Worm (Caenorhabditis elegans) whole organism, young adult: Measurements from ENCODE around the gene smg-9.
A peak's percentile ranks its signal among the peaks of the same experiment; 100 is the strongest.

Experiments
- D2030.7 ChIP-seq: fragments of 200-800 bp; sonication (Bioruptor generic); IDR thresholded peaks from 2 replicates; pipeline ENCODE4 v1.3.6; 2022; ENCODE audit warnings: missing genetic modification reagents, missing genetic modification characterization, missing compliant biosample characterization
- F33H1.4 ChIP-seq: fragments of 200-800 bp; sonication (Bioruptor generic); IDR thresholded peaks from 2 replicates; pipeline ENCODE4 v1.3.6; 2022; ENCODE audit warnings: missing genetic modification reagents, missing genetic modification characterization, missing compliant biosample characterization
- F37B4.10 ChIP-seq: fragments of 200-800 bp; sonication (Bioruptor generic); IDR thresholded peaks from 2 replicates; pipeline ENCODE4 v1.3.6; 2022; ENCODE audit warnings: missing genetic modification characterization, missing compliant biosample characterization
- F49E8.2 ChIP-seq: sonication (generic microtip); optimal IDR thresholded peaks from 3 replicates; lab custom pipeline; 2017; ENCODE audit warnings: missing genetic modification characterization, mild to moderate bottlenecking, missing compliant biosample characterization, antibody characterized with exemption, moderate library complexity; ENCODE audit not compliant: insufficient read depth
- F57A8.1 ChIP-seq: fragments of 200-800 bp; sonication (Bioruptor generic); optimal IDR thresholded peaks from 2 replicates; lab custom pipeline; 2018; ENCODE audit warnings: mild to moderate bottlenecking, missing genetic modification characterization, moderate library complexity, missing compliant biosample characterization
- Y53G8AR.9 ChIP-seq: fragments of 200-800 bp; sonication (Bioruptor generic); conservative IDR thresholded peaks from 2 replicates; pipeline ENCODE4 v1.3.6; 2022; ENCODE audit warnings: missing genetic modification reagents, missing genetic modification characterization, missing compliant biosample characterization
- Y67H2A.10 ChIP-seq: fragments of 200-800 bp; sonication (Bioruptor generic); conservative IDR thresholded peaks from 2 replicates; pipeline ENCODE4 v1.3.6; 2022; ENCODE audit warnings: missing genetic modification reagents, missing genetic modification characterization, missing compliant biosample characterization
- Y95B8A.8 ChIP-seq: fragments of 200-800 bp; sonication (Bioruptor generic); IDR thresholded peaks from 2 replicates; pipeline ENCODE4 v1.3.6; 2022; ENCODE audit warnings: missing genetic modification reagents, missing genetic modification characterization, missing compliant biosample characterization
- akir-1 ChIP-seq: fragments of 200-800 bp; sonication (Bioruptor generic); optimal IDR thresholded peaks from 2 replicates; lab custom pipeline; 2018; ENCODE audit warnings: mild to moderate bottlenecking, missing genetic modification characterization, moderate library complexity, missing compliant biosample characterization
- aptf-3 ChIP-seq: fragments of 200-800 bp; sonication (Bioruptor generic); IDR thresholded peaks from 2 replicates; pipeline ENCODE4 v1.3.6; 2022; ENCODE audit warnings: missing genetic modification characterization, missing compliant biosample characterization
- attf-6 ChIP-seq: fragments of 200-800 bp; sonication (Bioruptor generic); IDR thresholded peaks from 2 replicates; pipeline ENCODE4 v1.3.6; 2022; ENCODE audit warnings: missing genetic modification reagents, missing genetic modification characterization, missing compliant biosample characterization
- ccch-3 ChIP-seq: fragments of 200-800 bp; sonication (Bioruptor generic); optimal IDR thresholded peaks from 2 replicates; lab custom pipeline; 2018; ENCODE audit warnings: mild to moderate bottlenecking, missing genetic modification characterization, missing compliant biosample characterization
- ceh-91 ChIP-seq: fragments of 200-800 bp; sonication (Bioruptor generic); IDR thresholded peaks from 2 replicates; pipeline ENCODE4 v1.3.6; 2022; ENCODE audit warnings: missing genetic modification reagents, missing genetic modification characterization, missing compliant biosample characterization
- dox-1 ChIP-seq: fragments of 200-800 bp; sonication (Bioruptor generic); IDR thresholded peaks from 2 replicates; pipeline ENCODE4 v1.3.6; 2022; ENCODE audit warnings: missing genetic modification reagents, missing genetic modification characterization, missing compliant biosample characterization
- dpff-1 ChIP-seq: sonication (generic microtip); optimal IDR thresholded peaks from 2 replicates; lab custom pipeline; 2017; ENCODE audit warnings: mild to moderate bottlenecking, missing genetic modification characterization, missing compliant biosample characterization
- egrh-3 ChIP-seq: fragments of 200-800 bp; sonication (Bioruptor generic); IDR thresholded peaks from 2 replicates; pipeline ENCODE4 v1.3.6; 2022; ENCODE audit warnings: missing genetic modification reagents, missing genetic modification characterization, missing compliant biosample characterization
- ekl-4 ChIP-seq: fragments of 200-800 bp; sonication (Bioruptor generic); IDR thresholded peaks from 2 replicates; pipeline ENCODE4 v1.3.6; 2022; ENCODE audit warnings: missing genetic modification reagents, missing genetic modification characterization, missing compliant biosample characterization
- hmg-1.2 ChIP-seq: fragments of 200-800 bp; sonication (Bioruptor generic); IDR thresholded peaks from 2 replicates; pipeline ENCODE4 v1.3.6; 2022; ENCODE audit warnings: missing genetic modification reagents, missing genetic modification characterization, missing compliant biosample characterization
- hsf-1 ChIP-seq: fragments of 200-800 bp; sonication (Bioruptor generic); IDR thresholded peaks from 2 replicates; pipeline ENCODE4 v1.3.6; 2022; ENCODE audit warnings: missing genetic modification reagents, missing genetic modification characterization, missing compliant biosample characterization
- lag-1 ChIP-seq: fragments of 200-800 bp; sonication (Bioruptor generic); IDR thresholded peaks from 2 replicates; pipeline ENCODE4 v1.3.6; 2022; ENCODE audit warnings: missing genetic modification reagents, missing genetic modification characterization, missing compliant biosample characterization
- lin-26 ChIP-seq: fragments of 200-800 bp; sonication (Bioruptor generic); IDR thresholded peaks from 2 replicates; pipeline ENCODE4 v1.3.6; 2022; ENCODE audit warnings: missing genetic modification reagents, missing genetic modification characterization, missing compliant biosample characterization
- lin-40 ChIP-seq: sonication (generic microtip); optimal IDR thresholded peaks from 2 replicates; lab custom pipeline; 2016; ENCODE audit warnings: missing genetic modification characterization, mild to moderate bottlenecking, missing compliant biosample characterization, missing genotype, missing genetic modification reagents
- madf-6 ChIP-seq: fragments of 200-800 bp; sonication (Bioruptor generic); IDR thresholded peaks from 2 replicates; pipeline ENCODE4 v1.3.6; 2022; ENCODE audit warnings: missing genetic modification reagents, missing genetic modification characterization, missing compliant biosample characterization
- mcd-1 ChIP-seq: fragments of 200-800 bp; sonication (Bioruptor generic); IDR thresholded peaks from 2 replicates; pipeline ENCODE4 v1.3.6; 2022; ENCODE audit warnings: missing genetic modification reagents, missing genetic modification characterization, missing compliant biosample characterization
- mel-28 ChIP-seq: sonication (generic microtip); optimal IDR thresholded peaks from 2 replicates; lab custom pipeline; 2016; ENCODE audit warnings: borderline replicate concordance, mild to moderate bottlenecking, missing genetic modification characterization, missing compliant biosample characterization
- nfya-1 ChIP-seq: sonication (generic microtip); optimal IDR thresholded peaks from 2 replicates; lab custom pipeline; 2017; ENCODE audit warnings: antibody characterized with exemption, missing compliant biosample characterization, missing genetic modification characterization, borderline replicate concordance; ENCODE audit not compliant: insufficient read depth
- nfyb-1 ChIP-seq: fragments of 200-800 bp; sonication (Bioruptor generic); IDR thresholded peaks from 2 replicates; pipeline ENCODE4 v1.3.6; 2022; ENCODE audit warnings: missing genetic modification reagents, missing genetic modification characterization, missing compliant biosample characterization
- pha-4 ChIP-seq: fragments of 150-350 bp; sonication (generic microtip); optimal IDR thresholded peaks from 2 replicates; lab custom pipeline; 2014; ENCODE audit warnings: missing biosample characterization, missing genetic modification reagents, missing genetic modification characterization
- repo-1 ChIP-seq: sonication (generic microtip); optimal IDR thresholded peaks from 2 replicates; lab custom pipeline; 2017; ENCODE audit warnings: mild to moderate bottlenecking, missing genetic modification characterization, missing compliant biosample characterization
- sdz-38 ChIP-seq: sonication (generic microtip); optimal IDR thresholded peaks from 2 replicates; lab custom pipeline; 2016; ENCODE audit warnings: missing genotype, missing genetic modification characterization, missing compliant biosample characterization
- sea-2 ChIP-seq: fragments of 200-800 bp; sonication (Bioruptor generic); IDR thresholded peaks from 2 replicates; pipeline ENCODE4 v1.3.6; 2022; ENCODE audit warnings: missing genetic modification characterization, missing compliant biosample characterization
- snpc-4 ChIP-seq, 5 experiments: fragments of 150-350 bp in 1 of 5; sonication (generic microtip) in 4 of 5; optimal IDR thresholded peaks; 2 replicates each; lab custom pipeline; 2014 to 2018; ENCODE audit warnings: missing genetic modification characterization in 5 of 5, missing biosample characterization in 3 of 5, antibody characterized with exemption in 2 of 5, mild to moderate bottlenecking in 2 of 5, missing compliant biosample characterization in 2 of 5, missing genotype in 2 of 5, moderate library complexity in 2 of 5, missing genetic modification reagents in 1 of 5
- zfh-2 ChIP-seq: fragments of 200-800 bp; sonication (Bioruptor generic); conservative IDR thresholded peaks from 2 replicates; pipeline ENCODE4 v1.3.6; 2022; ENCODE audit warnings: missing genetic modification reagents, missing genetic modification characterization, missing compliant biosample characterization
- ztf-22 ChIP-seq: fragments of 200-800 bp; sonication (Bioruptor generic); optimal IDR thresholded peaks from 2 replicates; lab custom pipeline; 2018; ENCODE audit warnings: mild to moderate bottlenecking, missing genetic modification characterization, moderate library complexity, missing compliant biosample characterization
- ztf-28 ChIP-seq: fragments of 200-800 bp; sonication (Bioruptor generic); IDR thresholded peaks from 2 replicates; pipeline ENCODE4 v1.3.6; 2022; ENCODE audit warnings: missing genetic modification reagents, missing genetic modification characterization, missing compliant biosample characterization

smg-9 gene

DNA sequence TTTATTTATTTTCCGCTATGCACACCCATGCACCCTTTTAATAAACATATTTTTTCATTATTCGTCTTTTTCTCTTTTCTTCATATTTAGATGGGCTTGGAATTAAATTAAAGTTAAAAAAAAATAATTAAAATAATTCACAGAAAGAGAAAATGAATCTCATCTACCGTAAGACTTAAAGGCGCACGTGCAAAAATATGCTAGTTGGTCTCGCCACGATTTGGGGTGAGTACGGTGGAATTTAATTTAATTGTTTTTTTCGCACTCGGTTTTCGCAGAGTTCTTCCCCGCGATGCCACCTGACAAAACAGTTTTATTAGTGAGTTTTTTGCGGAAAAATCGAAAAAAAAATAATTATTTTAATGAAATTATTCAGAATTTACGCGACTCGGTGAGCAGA, 25.4 kb upstream of the smg-9 start, which contains the start of gene Y54E2A.8 (continued):
- TF ChIP-seq dpff-1 (tag; lab: Kevin White, UChicago) = no peak

DNA sequence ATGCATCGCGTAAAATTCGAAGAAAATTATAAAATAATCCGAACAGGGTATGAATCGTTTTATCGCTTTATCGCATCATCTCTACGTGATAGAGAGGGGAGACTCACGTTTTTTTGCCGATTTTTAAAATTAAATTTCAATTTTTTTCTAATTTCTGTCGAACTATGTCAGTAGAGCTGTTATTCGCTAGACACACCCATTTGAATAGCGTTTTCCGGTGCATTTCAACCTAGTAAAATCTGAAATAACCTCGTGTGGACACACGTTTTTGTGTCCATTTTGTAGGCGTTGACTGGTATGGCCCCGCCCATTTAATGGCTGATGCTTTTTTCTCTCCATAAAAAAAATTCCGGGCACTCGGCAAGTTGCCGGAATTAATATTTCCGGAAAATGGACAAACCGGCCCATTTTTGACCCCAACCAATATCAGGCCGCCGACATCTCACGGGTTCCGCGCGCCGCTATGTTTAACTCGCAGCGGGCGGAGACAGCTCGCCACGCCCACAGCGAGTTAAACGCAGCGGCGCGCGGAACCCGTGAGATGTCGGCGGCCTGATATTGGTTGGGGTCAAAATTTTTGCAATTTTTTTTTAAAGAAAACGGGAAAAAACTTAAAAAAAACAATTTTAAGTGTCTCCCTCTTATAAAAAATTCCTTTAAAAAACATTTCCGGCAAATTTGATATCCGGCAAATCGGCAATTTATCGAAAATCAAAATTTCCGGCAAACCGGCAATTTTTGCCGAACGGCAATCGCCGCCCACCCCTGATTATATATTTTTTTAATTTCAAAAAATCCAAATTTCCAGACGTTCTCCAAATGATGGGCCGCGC, 20.5 kb upstream of the smg-9 start, which contains the start of gene Y54E2A.7:
TSS of gene Y54E2A.7 (minus strand) at position 51 of the 833 bp plus-strand sequence.
- TF ChIP-seq snpc-4 (GFP tag; optimal IDR thresholded peaks at IDR 0.05; lab: Kevin White, UChicago) (no peak), snpc-4 (tag; optimal IDR thresholded peaks at IDR 0.05; lab: Kevin White, UChicago) (peak in 2 of 4 experiments; percentile 85 to 88), sea-2 (GFP tag; lab: Robert Waterston, UW) (no peak)

DNA sequence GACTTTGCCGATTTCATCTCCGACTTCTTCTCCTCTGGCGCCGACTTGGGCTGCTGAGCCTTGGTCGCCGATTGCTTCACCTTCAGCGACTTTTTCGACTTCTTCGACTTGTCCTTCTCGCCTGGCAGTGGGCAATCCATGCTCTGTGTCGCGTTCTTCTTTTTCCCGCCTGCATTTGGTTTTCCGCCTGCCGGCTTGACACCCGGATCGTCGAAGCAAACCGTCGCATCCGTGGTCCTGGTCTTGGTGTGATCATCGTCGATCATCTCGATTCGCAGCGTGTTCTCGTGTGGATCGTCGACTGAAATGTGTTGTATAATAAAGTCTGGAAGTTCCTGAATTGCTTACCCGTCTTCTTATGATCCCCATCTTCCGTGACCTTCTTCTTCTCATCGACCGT, 19.5 kb upstream of the smg-9 start:
- TF ChIP-seq zfh-2 (GFP tag; lab: Robert Waterston, UW) (peak; percentile 73), ztf-22 (GFP tag; lab: Kevin White, UChicago) (no peak)

DNA sequence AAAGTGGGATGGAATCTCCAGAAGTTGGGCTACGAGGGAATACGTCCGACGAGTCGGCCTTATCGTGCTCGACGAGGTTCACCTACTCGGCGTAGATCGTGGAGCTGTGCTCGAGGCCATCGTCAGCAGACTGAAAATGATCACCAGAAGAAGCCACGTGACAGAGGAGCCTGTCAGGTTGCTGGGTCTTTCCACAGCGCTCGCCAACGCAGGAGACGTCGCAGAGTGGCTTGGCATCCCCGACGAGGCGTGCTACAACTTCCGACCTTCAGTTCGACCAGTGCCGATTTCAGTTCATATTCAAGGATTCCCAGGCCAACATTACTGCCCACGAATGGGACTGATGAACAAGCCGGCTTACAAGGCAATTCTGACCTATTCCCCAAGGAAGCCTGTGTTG, 18.4 kb upstream of the smg-9 start:
- TF ChIP-seq zfh-2 (GFP tag; lab: Robert Waterston, UW) (peak; percentile 59; the same call in 1 of the 2 replicates), ztf-28 (no peak)

DNA sequence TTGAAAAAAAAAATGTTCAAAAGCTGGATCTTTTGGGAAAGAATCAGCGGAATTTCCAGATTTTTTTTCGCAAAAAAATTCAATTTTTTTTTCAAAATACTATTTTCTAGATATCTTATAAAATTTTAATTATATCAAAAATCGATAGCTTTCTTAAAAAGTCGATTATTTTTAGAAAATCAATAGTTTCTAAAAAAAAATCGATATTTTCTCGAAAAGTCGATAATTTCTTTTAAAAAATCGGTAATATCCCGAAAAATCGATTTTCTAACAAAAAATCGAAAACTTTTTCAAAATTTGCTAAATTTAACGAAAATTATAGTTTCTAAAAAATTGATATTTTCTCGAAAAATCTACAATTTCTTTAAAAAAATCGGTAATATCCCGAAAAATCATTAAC, 16.2 kb upstream of the smg-9 start:
- no peak for TF ChIP-seq F49E8.2 (tag; lab: Kevin White, UChicago)
- TF ChIP-seq pha-4 = no peak
- TF ChIP-seq F57A8.1 (GFP tag; lab: Kevin White, UChicago) = no peak
- no peak for TF ChIP-seq ceh-91 (GFP tag; lab: Robert Waterston, UW)
- no peak for TF ChIP-seq repo-1 (tag; lab: Kevin White, UChicago)
- no peak for TF ChIP-seq sdz-38 (tag; lab: Kevin White, UChicago)
- no peak for TF ChIP-seq lag-1 (GFP tag; lab: Robert Waterston, UW)
- TF ChIP-seq ccch-3 (GFP tag; lab: Kevin White, UChicago) = no peak
- TF ChIP-seq hsf-1 (GFP tag; lab: Robert Waterston, UW) = no peak
- TF ChIP-seq akir-1 = no peak
- TF ChIP-seq lin-40 (tag; lab: Kevin White, UChicago) = no peak
- TF ChIP-seq nfya-1 (tag; lab: Kevin White, UChicago) = no peak
- no peak for TF ChIP-seq D2030.7 (GFP tag; lab: Robert Waterston, UW)
- TF ChIP-seq F37B4.10 (GFP tag; lab: Robert Waterston, UW) = no peak
- no peak for TF ChIP-seq Y67H2A.10
- no peak for TF ChIP-seq mel-28 (tag; lab: Kevin White, UChicago)
- no peak for TF ChIP-seq F33H1.4 (GFP tag; lab: Robert Waterston, UW)

DNA sequence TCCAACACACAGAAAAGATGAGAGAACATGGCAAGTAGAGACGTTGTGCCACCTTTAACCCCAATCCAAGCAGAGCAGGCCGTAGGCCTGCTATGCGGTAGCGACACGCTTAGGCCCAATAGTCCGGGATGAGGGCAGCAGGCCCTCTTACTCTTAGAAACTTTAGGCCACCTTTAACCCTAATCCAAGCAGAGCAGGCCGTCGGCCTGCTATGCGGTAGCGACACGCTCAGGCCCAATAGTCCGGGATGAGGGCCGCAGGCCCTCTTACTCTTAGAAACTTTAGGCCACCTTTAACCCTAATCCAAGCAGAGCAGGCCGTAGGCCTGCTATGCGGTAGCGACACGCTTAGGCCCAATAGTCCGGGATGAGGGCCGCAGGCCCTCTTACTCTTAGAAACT, 13.0 kb upstream of the smg-9 start:
- TF ChIP-seq aptf-3 (GFP tag; lab: Robert Waterston, UW) = 0 out of 2 replicates have a peak, but pooled peaks have one; percentile 66

DNA sequence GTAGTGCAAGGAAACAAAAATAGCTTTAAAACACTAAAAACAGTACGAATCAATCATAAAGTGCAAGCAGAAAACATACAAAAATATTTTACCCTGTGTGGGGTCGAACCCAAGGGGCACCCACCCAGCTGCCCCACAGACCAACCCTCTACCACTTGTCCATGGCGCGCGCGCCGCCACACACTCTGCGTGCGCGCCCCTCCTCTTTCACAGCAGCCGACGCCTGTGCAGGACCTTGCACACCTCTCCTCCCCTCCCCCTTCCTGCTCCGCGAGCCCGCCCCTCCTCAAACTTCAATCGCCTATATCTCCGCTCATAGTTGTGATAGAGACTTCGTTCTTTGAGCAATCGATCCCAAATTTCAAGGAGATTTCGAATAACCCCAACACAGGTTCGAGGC, 9.9 kb upstream of the smg-9 start:
- TF ChIP-seq attf-6 (peak; percentile 53; the same call in 1 of the 2 replicates), dox-1 (peak; percentile 87), hmg-1.2 (GFP tag; lab: Robert Waterston, UW) (0 out of 2 replicates have a peak, but pooled peaks have one; percentile 34), mcd-1 (GFP tag; lab: Robert Waterston, UW) (peak; percentile 80), D2030.7 (GFP tag; lab: Robert Waterston, UW) (peak; percentile 95), Y53G8AR.9 (GFP tag; lab: Robert Waterston, UW) (peak; percentile 63; the same call in 1 of the 2 replicates), lin-26 (GFP tag; lab: Robert Waterston, UW) (peak; percentile 100), ekl-4 (GFP tag; lab: Robert Waterston, UW) (peak; percentile 72; the same call in 1 of the 2 replicates), Y95B8A.8 (GFP tag; lab: Robert Waterston, UW) (peak; percentile 67; the same call in 1 of the 2 replicates), madf-6 (GFP tag; lab: Robert Waterston, UW) (peak; percentile 71), nfyb-1 (GFP tag; lab: Robert Waterston, UW) (peak; percentile 74; the same call in 1 of the 2 replicates), F33H1.4 (GFP tag; lab: Robert Waterston, UW) (peak; percentile 65), egrh-3 (peak; percentile 99)
